Worm (Caenorhabditis elegans): ENCODE measurements around the gene K08C7.7.

The K08C7.7 gene

ce11 chrIV:10714594-10714993 lies 50.4 kb downstream of the K08C7.7 start:
- TF ChIP-seq hmg-1.2 (GFP tag; IDR thresholded peaks at IDR 0.05) (peak; percentile 90), unc-130 (GFP tag; optimal IDR thresholded peaks at IDR 0.05) (no peak)
